Fruit fly (Drosophila melanogaster) whole organism, adult: ENCODE results near the gene CG4822.

Experiments
- CG11617 ChIP-seq: fragments of 200-800 bp; sonication (Bioruptor generic); optimal IDR thresholded peaks from 2 replicates; lab custom pipeline; 2017; ENCODE audit warnings: mild to moderate bottlenecking, missing biosample characterization, missing genetic modification reagents, missing genetic modification characterization
- CG12768 ChIP-seq: fragments of 200-800 bp; sonication (Bioruptor generic); optimal IDR thresholded peaks from 2 replicates; lab custom pipeline; 2017; ENCODE audit warnings: missing biosample characterization, missing genetic modification characterization, mild to moderate bottlenecking, moderate library complexity, missing genetic modification reagents
- CG14711 ChIP-seq: fragments of 200-800 bp; sonication (Bioruptor generic); optimal IDR thresholded peaks from 2 replicates; lab custom pipeline; 2018; ENCODE audit warnings: missing biosample characterization, mild to moderate bottlenecking, missing genetic modification characterization, moderate library complexity
- CG1620 ChIP-seq: fragments of 200-800 bp; sonication (Bioruptor generic); optimal IDR thresholded peaks from 2 replicates; lab custom pipeline; 2016; ENCODE audit warnings: missing biosample characterization, missing genetic modification characterization
- CG33017 ChIP-seq: fragments of 200-800 bp; sonication (Bioruptor generic); optimal IDR thresholded peaks from 2 replicates; lab custom pipeline; 2018; ENCODE audit warnings: missing biosample characterization, mild to moderate bottlenecking, missing genetic modification characterization, moderate library complexity
- CG7045 ChIP-seq: fragments of 200-800 bp; sonication (Bioruptor generic); optimal IDR thresholded peaks from 2 replicates; lab custom pipeline; 2017; ENCODE audit warnings: missing biosample characterization, mild to moderate bottlenecking, missing genetic modification characterization
- CG7101 ChIP-seq: fragments of 200-800 bp; sonication (Bioruptor generic); optimal IDR thresholded peaks from 2 replicates; lab custom pipeline; 2018; ENCODE audit warnings: missing biosample characterization, mild to moderate bottlenecking, missing genetic modification characterization, moderate library complexity
- Clk ChIP-seq: fragments of 200-800 bp; sonication (Bioruptor generic); optimal IDR thresholded peaks from 2 replicates; lab custom pipeline; 2017; ENCODE audit warnings: missing biosample characterization, missing genetic modification characterization
- Crg-1 ChIP-seq: fragments of 200-800 bp; sonication (Bioruptor generic); optimal IDR thresholded peaks from 2 replicates; lab custom pipeline; 2016; ENCODE audit warnings: missing biosample characterization, missing genetic modification characterization
- Hr96 ChIP-seq: fragments of 200-800 bp; sonication (Bioruptor generic); optimal IDR thresholded peaks from 2 replicates; lab custom pipeline; 2016; ENCODE audit warnings: missing biosample characterization, missing genetic modification characterization
- Mnt ChIP-seq: fragments of 200-800 bp; sonication (Bioruptor generic); optimal IDR thresholded peaks from 2 replicates; lab custom pipeline; 2016; ENCODE audit warnings: missing biosample characterization, mild to moderate bottlenecking, missing genetic modification characterization
- bab1 ChIP-seq: fragments of 200-800 bp; sonication (Bioruptor generic); optimal IDR thresholded peaks from 3 replicates; lab custom pipeline; 2019; ENCODE audit warnings: missing biosample characterization, mild to moderate bottlenecking, missing genetic modification characterization, moderate library complexity
- cic ChIP-seq: fragments of 200-800 bp; sonication (Bioruptor generic); optimal IDR thresholded peaks from 2 replicates; lab custom pipeline; 2017; ENCODE audit warnings: missing biosample characterization, mild to moderate bottlenecking, missing genetic modification characterization, moderate library complexity
- cnc ChIP-seq, 2 experiments: fragments of >200 bp; optimal IDR thresholded peaks; 2 replicates each; lab custom pipeline; 2017
- kay ChIP-seq: fragments of 200-800 bp; sonication (Bioruptor generic); peaks from one replicate; lab custom pipeline; 2016; ENCODE audit warnings: missing biosample characterization, missing genetic modification characterization, borderline replicate concordance
- ovo ChIP-seq: fragments of 200-800 bp; sonication (Bioruptor generic); optimal IDR thresholded peaks from 2 replicates; lab custom pipeline; 2016; ENCODE audit warnings: missing biosample characterization, missing genetic modification characterization
- pad ChIP-seq: fragments of 200-800 bp; sonication (Bioruptor generic); optimal IDR thresholded peaks from 3 replicates; lab custom pipeline; 2017; ENCODE audit warnings: missing biosample characterization, missing genetic modification characterization, mild to moderate bottlenecking, moderate library complexity, missing genetic modification reagents
- tj ChIP-seq: fragments of 200-800 bp; sonication (Bioruptor generic); optimal IDR thresholded peaks from 3 replicates; lab custom pipeline; 2017; ENCODE audit warnings: missing biosample characterization, mild to moderate bottlenecking, missing genetic modification characterization, moderate library complexity
- toe ChIP-seq: fragments of 200-800 bp; sonication (Bioruptor generic); optimal IDR thresholded peaks from 2 replicates; lab custom pipeline; 2016; ENCODE audit warnings: missing biosample characterization, missing genetic modification characterization

The CG4822 gene

dm6 chr2L:139610-140009, 18.1 kb upstream of the CG4822 start:
- TF ChIP-seq CG11617 (GFP tag; lab: Kevin White, UChicago) (no peak), pad (GFP tag; lab: Kevin White, UChicago) (no peak), ovo (GFP tag; lab: Kevin White, UChicago) (no peak), CG12768 (GFP tag; lab: Kevin White, UChicago) (peak; percentile 27), tj (no peak), CG7101 (no peak), cic (GFP tag; lab: Kevin White, UChicago) (peak; percentile 37), CG33017 (no peak), toe (GFP tag; lab: Kevin White, UChicago) (no peak)

dm6 chr2L:138063-138462, 16.5 kb upstream of the CG4822 start:
- TF ChIP-seq CG11617 (GFP tag; lab: Kevin White, UChicago), result no peak
- no peak for TF ChIP-seq Clk (GFP tag; lab: Kevin White, UChicago)
- TF ChIP-seq CG1620 (GFP tag; lab: Kevin White, UChicago), result no peak
- no peak for TF ChIP-seq CG12768 (GFP tag; lab: Kevin White, UChicago)
- no peak for TF ChIP-seq CG7101
- no peak for TF ChIP-seq tj
- no peak for TF ChIP-seq cnc (optimal IDR thresholded peaks at IDR 0.05; lab: Kevin White, UChicago)
- TF ChIP-seq toe (GFP tag; lab: Kevin White, UChicago), result no peak
- no peak for TF ChIP-seq ovo (GFP tag; lab: Kevin White, UChicago)
- TF ChIP-seq Crg-1 (GFP tag; lab: Kevin White, UChicago), result no peak

dm6 chr2L:136747-137709, 15.5 kb upstream of the CG4822 start:
- no peak for TF ChIP-seq CG14711 (tag; lab: Kevin White, UChicago)
- TF ChIP-seq cic (GFP tag; lab: Kevin White, UChicago), result peak; percentile 53
- peak; percentile 84 for TF ChIP-seq kay (GFP tag; lab: Kevin White, UChicago)
- peak; percentile 11 for TF ChIP-seq CG12768 (GFP tag; lab: Kevin White, UChicago)

dm6 chr2L:136131-136426, 14.5 kb upstream of the CG4822 start:
- TF ChIP-seq CG7101, result no peak
- no peak for TF ChIP-seq CG33017
- TF ChIP-seq Crg-1 (GFP tag; lab: Kevin White, UChicago), result no peak
- no peak for TF ChIP-seq kay (GFP tag; lab: Kevin White, UChicago)
- no peak for TF ChIP-seq ovo (GFP tag; lab: Kevin White, UChicago)
- TF ChIP-seq CG7045 (GFP tag; lab: Kevin White, UChicago), result no peak
- TF ChIP-seq bab1, result no peak

- no peak for TF ChIP-seq CG1620 (GFP tag; lab: Kevin White, UChicago)
- TF ChIP-seq Crg-1 (GFP tag; lab: Kevin White, UChicago), result no peak
- peak; percentile 30 for TF ChIP-seq kay (GFP tag; lab: Kevin White, UChicago)
These were observed 14.0 kb upstream of the CG4822 start for dm6 chr2L:135383-136130.

dm6 chr2L:134563-135382, 13.2 kb upstream of the CG4822 start:
- TF ChIP-seq Crg-1 (GFP tag; lab: Kevin White, UChicago), result peak; percentile 29
- peak; percentile 16 for TF ChIP-seq CG1620 (GFP tag; lab: Kevin White, UChicago)
- peak; percentile 5 for TF ChIP-seq toe (GFP tag; lab: Kevin White, UChicago)
- no peak for TF ChIP-seq Hr96 (GFP tag; lab: Kevin White, UChicago)
- peak; percentile 31 for TF ChIP-seq cic (GFP tag; lab: Kevin White, UChicago)
- TF ChIP-seq CG12768 (GFP tag; lab: Kevin White, UChicago), result peak; percentile 13
- peak; percentile 18 for TF ChIP-seq CG7101
- peak; percentile 94 for TF ChIP-seq kay (GFP tag; lab: Kevin White, UChicago)
- peak; percentile 21 for TF ChIP-seq CG11617 (GFP tag; lab: Kevin White, UChicago)
- no peak for TF ChIP-seq tj
- TF ChIP-seq pad (GFP tag; lab: Kevin White, UChicago), result no peak
- no peak for TF ChIP-seq ovo (GFP tag; lab: Kevin White, UChicago)
- TF ChIP-seq CG33017, result no peak
- TF ChIP-seq bab1, result no peak
- TF ChIP-seq CG7045 (GFP tag; lab: Kevin White, UChicago), result no peak
- TF ChIP-seq Clk (GFP tag; lab: Kevin White, UChicago), result no peak
- peak; percentile 21 for TF ChIP-seq Mnt (GFP tag; lab: Kevin White, UChicago)
